Worm (Caenorhabditis elegans): ENCODE measurements around the gene rol-3.

DNA sequence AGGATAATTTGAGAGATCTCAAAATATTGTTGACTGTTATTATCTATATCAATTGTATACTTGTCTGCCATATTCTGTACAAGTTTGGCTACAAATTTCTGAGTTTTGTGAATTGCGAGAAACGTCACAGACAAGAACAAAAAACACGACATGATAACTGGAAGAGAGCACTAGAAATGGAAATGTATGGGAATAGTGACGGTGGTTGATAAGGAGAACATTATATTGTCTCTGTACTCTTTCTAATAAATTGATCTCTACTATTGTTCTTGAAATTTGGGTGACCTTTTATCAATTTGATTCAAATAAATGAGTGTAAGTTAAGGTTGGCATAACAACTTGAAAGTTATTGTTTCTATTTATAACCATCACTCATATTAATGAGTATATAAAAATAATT is 25.4 kb downstream of the rol-3 start:
- no peak for TF ChIP-seq unc-39 (tag; optimal IDR thresholded peaks at IDR 0.05)
- no peak for TF ChIP-seq lsy-2 (tag; optimal IDR thresholded peaks at IDR 0.05)
- peak; percentile 68 for TF ChIP-seq fos-1 (tag; optimal IDR thresholded peaks at IDR 0.05)
- TF ChIP-seq nhr-6 (tag; optimal IDR thresholded peaks at IDR 0.05): no peak
- TF ChIP-seq unc-62 (GFP tag; optimal IDR thresholded peaks at IDR 0.05): no peak
- TF ChIP-seq nhr-237 (tag; optimal IDR thresholded peaks at IDR 0.05): no peak

Measured in whole organism, L2 larva.